Fruit fly (Drosophila melanogaster): ENCODE data around the gene Saysd1.

The Saysd1 gene

DNA sequence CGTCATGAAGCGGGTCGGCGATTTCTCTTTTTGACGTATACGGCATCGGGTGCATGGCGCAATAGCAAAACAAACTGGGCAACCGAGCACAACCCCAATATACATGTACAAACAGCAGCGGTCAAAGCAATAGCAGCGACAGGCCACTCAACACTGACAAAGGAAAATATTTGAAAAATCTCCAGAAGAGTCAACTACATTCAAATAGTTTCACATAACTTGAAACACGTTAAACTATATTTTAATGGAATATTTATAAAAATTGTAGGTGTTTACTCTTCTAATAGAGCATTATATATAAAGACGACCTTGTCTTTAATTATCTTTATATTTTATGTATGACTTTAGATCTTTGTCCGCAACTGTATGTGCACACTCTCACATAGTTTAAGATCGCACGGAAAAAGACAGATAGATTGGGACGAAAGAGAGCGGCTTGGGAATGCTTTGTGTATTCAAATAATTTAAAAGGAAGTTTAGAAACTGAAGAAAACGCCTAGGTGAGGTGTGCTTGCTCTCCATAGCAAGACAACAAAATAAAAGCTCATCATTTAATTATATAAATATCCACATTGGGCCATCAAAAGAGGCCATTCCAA, 7.5 kb downstream of the Saysd1 start (continued):
- TF ChIP-seq Nf-YC (tag; optimal IDR thresholded peaks at IDR 0.05) (peak; percentile 41), z (GFP tag; IDR thresholded peaks at IDR 0.05) (no peak), CG8478 (optimal IDR thresholded peaks at IDR 0.05) (no peak), maf-S (GFP tag; optimal IDR thresholded peaks at IDR 0.05) (peak; percentile 25), vnd (GFP tag; IDR thresholded peaks at IDR 0.05; ENCODE audit: partially characterized antibody) (no peak), peb (GFP tag; IDR thresholded peaks at IDR 0.05) (peak; percentile 53), Meics (GFP tag; optimal IDR thresholded peaks at IDR 0.05) (peak; percentile 68), ATbp (GFP tag; optimal IDR thresholded peaks at IDR 0.05) (peak; percentile 78), ems (GFP tag; optimal IDR thresholded peaks at IDR 0.05) (peak; percentile 43), gcm2 (GFP tag; optimal IDR thresholded peaks at IDR 0.05) (peak; percentile 41), sug (tag; optimal IDR thresholded peaks at IDR 0.05) (peak; percentile 44), NC2β (GFP tag; optimal IDR thresholded peaks at IDR 0.05) (no peak), Antp (GFP tag; optimal IDR thresholded peaks at IDR 0.05) (peak; percentile 23), zfh1 (GFP tag; IDR thresholded peaks at IDR 0.05) (peak; percentile 75), BEAF-32 (GFP tag; optimal IDR thresholded peaks at IDR 0.05) (no peak), CG10267 (tag; optimal IDR thresholded peaks at IDR 0.05) (peak; percentile 74), bsh (GFP tag; optimal IDR thresholded peaks at IDR 0.05) (peak; percentile 75 to 82), abd-A (tag; optimal IDR thresholded peaks at IDR 0.05) (no peak), odd (GFP tag; optimal IDR thresholded peaks at IDR 0.05) (peak; percentile 68), Hmr (GFP tag; optimal IDR thresholded peaks at IDR 0.05) (peak; percentile 74), tio (GFP tag; optimal IDR thresholded peaks at IDR 0.05) (peak; percentile 71), chn (GFP tag; optimal IDR thresholded peaks at IDR 0.05) (peak; percentile 33), stwl (tag; optimal IDR thresholded peaks at IDR 0.05) (no peak), CG18599 (GFP tag; optimal IDR thresholded peaks at IDR 0.05) (peak; percentile 74), CG3838 (GFP tag; optimal IDR thresholded peaks at IDR 0.05) (no peak), jigr1 (GFP tag; IDR thresholded peaks at IDR 0.05) (no peak), CG13894 (tag; optimal IDR thresholded peaks at IDR 0.05) (no peak), D19B (GFP tag; optimal IDR thresholded peaks at IDR 0.05) (peak; percentile 9), NK7.1 (GFP tag; optimal IDR thresholded peaks at IDR 0.05) (no peak), tll (GFP tag; optimal IDR thresholded peaks at IDR 0.05) (no peak), dmrt11E (tag; optimal IDR thresholded peaks at IDR 0.05) (peak; percentile 76), Camta (GFP tag; optimal IDR thresholded peaks at IDR 0.05) (peak; percentile 40), CG10147 (GFP tag; optimal IDR thresholded peaks at IDR 0.05) (peak; percentile 74), Dll (GFP tag; IDR thresholded peaks at IDR 0.05; ENCODE audit: partially characterized antibody) (no peak), MTF-1 (GFP tag; optimal IDR thresholded peaks at IDR 0.05; ENCODE audit: borderline replicate concordance) (peak; percentile 50), CG15011 (GFP tag; optimal IDR thresholded peaks at IDR 0.05) (peak; percentile 60), ab (GFP tag; optimal IDR thresholded peaks at IDR 0.05) (peak; percentile 22), fd102C (GFP tag; optimal IDR thresholded peaks at IDR 0.05) (no peak), gce (GFP tag; IDR thresholded peaks at IDR 0.05) (peak; percentile 60; the same call in 1 of the 3 replicates), disco-r (GFP tag; optimal IDR thresholded peaks at IDR 0.05) (no peak), CG10959 (GFP tag; IDR thresholded peaks at IDR 0.05) (no peak; the same call in 1 of the 2 replicates), kay (GFP tag; optimal IDR thresholded peaks at IDR 0.05) (peak; percentile 10)

All from whole organism, embryonic.